Fruit fly (Drosophila melanogaster) whole organism, embryonic: Measurements from ENCODE around the gene CG43993.

Experiments used
- Ada2b ChIP-seq: fragments of 200-800 bp; sonication (Bioruptor generic); IDR thresholded peaks from 2 replicates; pipeline ENCODE4 v1.3.6; 2022; ENCODE audit warnings: missing biosample characterization, missing genetic modification characterization
- Adf1 ChIP-seq: fragments of 200-800 bp; sonication (Bioruptor generic); IDR thresholded peaks from 2 replicates; pipeline ENCODE4 v1.3.6; 2022; ENCODE audit warnings: missing biosample characterization, missing genetic modification characterization
- CG10565 ChIP-seq: fragments of 200-800 bp; sonication (Bioruptor generic); optimal IDR thresholded peaks from 3 replicates; lab custom pipeline; 2016; ENCODE audit warnings: missing biosample characterization, mild to moderate bottlenecking, missing genetic modification characterization
- CG12219 ChIP-seq: fragments of 200-800 bp; sonication (Bioruptor generic); optimal IDR thresholded peaks from 3 replicates; lab custom pipeline; 2018; ENCODE audit warnings: missing biosample characterization, mild to moderate bottlenecking, missing genetic modification characterization
- CG12299 ChIP-seq: fragments of 200-800 bp; sonication (Bioruptor generic); optimal IDR thresholded peaks from 2 replicates; lab custom pipeline; 2018; ENCODE audit warnings: missing biosample characterization, mild to moderate bottlenecking, missing genetic modification characterization
- CG12391 ChIP-seq: fragments of 200-800 bp; sonication (Bioruptor generic); optimal IDR thresholded peaks from 3 replicates; lab custom pipeline; 2018; ENCODE audit warnings: missing biosample characterization, mild to moderate bottlenecking, missing genetic modification characterization, moderate library complexity
- CG12769 ChIP-seq: fragments of 200-800 bp; sonication (Bioruptor generic); optimal IDR thresholded peaks from 2 replicates; lab custom pipeline; 2019; ENCODE audit warnings: missing biosample characterization, mild to moderate bottlenecking, missing genetic modification characterization, moderate library complexity
- CG1603 ChIP-seq: fragments of 200-800 bp; sonication (Bioruptor generic); optimal IDR thresholded peaks from 2 replicates; lab custom pipeline; 2019; ENCODE audit warnings: missing biosample characterization, mild to moderate bottlenecking, missing genetic modification characterization, moderate library complexity
- CG18476 ChIP-seq: fragments of 200-800 bp; sonication (Bioruptor generic); optimal IDR thresholded peaks from 2 replicates; lab custom pipeline; 2016; ENCODE audit warnings: missing biosample characterization, mild to moderate bottlenecking, missing genetic modification characterization
- CG18599 ChIP-seq: fragments of 200-800 bp; sonication (Bioruptor generic); optimal IDR thresholded peaks from 3 replicates; lab custom pipeline; 2017; ENCODE audit warnings: missing biosample characterization, missing genetic modification characterization, mild to moderate bottlenecking, moderate library complexity, missing genetic modification reagents
- CG2889 ChIP-seq: fragments of 200-800 bp; sonication (Bioruptor generic); IDR thresholded peaks from 3 replicates; pipeline ENCODE4 v1.3.6; 2022; ENCODE audit warnings: missing biosample characterization, missing genetic modification characterization
- CG34422 ChIP-seq: fragments of 200-800 bp; sonication (Bioruptor generic); IDR thresholded peaks from 3 replicates; pipeline ENCODE4 v1.3.6; 2022; ENCODE audit warnings: missing biosample characterization, missing genetic modification characterization
- CG4360 ChIP-seq: fragments of 200-800 bp; sonication (Bioruptor generic); IDR thresholded peaks from 2 replicates; pipeline ENCODE4 v1.3.6; 2022; ENCODE audit warnings: missing biosample characterization, missing genetic modification characterization
- CG7745 ChIP-seq: fragments of 200-800 bp; sonication (Bioruptor generic); optimal IDR thresholded peaks from 2 replicates; lab custom pipeline; 2018; ENCODE audit warnings: missing biosample characterization, mild to moderate bottlenecking, missing genetic modification characterization, moderate library complexity
- CG8290 ChIP-seq, 3 experiments: fragments of 200-800 bp; sonication (Bioruptor generic); optimal IDR thresholded peaks; 2 replicates each; lab custom pipeline; 2016 to 2019; ENCODE audit warnings: missing biosample characterization in 3 of 3, missing genetic modification characterization in 3 of 3, mild to moderate bottlenecking in 2 of 3, moderate library complexity in 1 of 3
- CG8765 ChIP-seq: fragments of 200-800 bp; sonication (Bioruptor generic); IDR thresholded peaks from 2 replicates; pipeline ENCODE4 v1.3.6; 2022; ENCODE audit warnings: missing biosample characterization, missing genetic modification characterization
- CG9817 ChIP-seq: fragments of 200-800 bp; sonication (Bioruptor generic); optimal IDR thresholded peaks from 2 replicates; lab custom pipeline; 2018; ENCODE audit warnings: missing biosample characterization, mild to moderate bottlenecking, missing genetic modification characterization, moderate library complexity
- CG9876 ChIP-seq: fragments of 200-800 bp; sonication (Bioruptor generic); optimal IDR thresholded peaks from 2 replicates; lab custom pipeline; 2016; ENCODE audit warnings: missing biosample characterization, missing genetic modification characterization
- Deaf1 ChIP-seq: fragments of 200-800 bp; optimal IDR thresholded peaks from 3 replicates; lab custom pipeline; 2019; ENCODE audit warnings: missing biosample characterization, mild to moderate bottlenecking, missing genetic modification characterization, moderate library complexity
- Doc2 ChIP-seq: fragments of 200-800 bp; sonication (Bioruptor generic); IDR thresholded peaks from 2 replicates; pipeline ENCODE4 v1.3.6; 2022; ENCODE audit warnings: missing biosample characterization, missing genetic modification characterization
- Ets97D ChIP-seq: fragments of 200-800 bp; sonication (Bioruptor generic); optimal IDR thresholded peaks from 3 replicates; lab custom pipeline; 2016; ENCODE audit warnings: missing biosample characterization, missing genetic modification characterization
- HLHmδ ChIP-seq: fragments of 200-800 bp; sonication (Bioruptor generic); optimal IDR thresholded peaks from 2 replicates; lab custom pipeline; 2018; ENCODE audit warnings: missing biosample characterization, mild to moderate bottlenecking, missing genetic modification characterization, moderate library complexity
- HmgD ChIP-seq: fragments of 200-800 bp; sonication (Bioruptor generic); optimal IDR thresholded peaks from 3 replicates; lab custom pipeline; 2016; ENCODE audit warnings: missing biosample characterization, missing genetic modification characterization
- MBD-R2 ChIP-seq: fragments of 200-800 bp; sonication (Bioruptor generic); IDR thresholded peaks from 2 replicates; pipeline ENCODE4 v1.3.6; 2022; ENCODE audit warnings: missing biosample characterization, missing genetic modification characterization
- MESR4 ChIP-seq: fragments of 200-800 bp; sonication (Bioruptor generic); optimal IDR thresholded peaks from 2 replicates; lab custom pipeline; 2018; ENCODE audit warnings: missing biosample characterization, mild to moderate bottlenecking, missing genetic modification characterization, moderate library complexity
- Med ChIP-seq: fragments of 200-800 bp; sonication (Bioruptor generic); peaks from one replicate; lab custom pipeline; 2016; ENCODE audit warnings: missing biosample characterization, missing genetic modification characterization, mild to moderate bottlenecking, inconsistent platforms, moderate library complexity
- Mrtf ChIP-seq: fragments of 200-800 bp; sonication (Bioruptor generic); IDR thresholded peaks from 3 replicates; pipeline ENCODE4 v1.3.6; 2022; ENCODE audit warnings: missing biosample characterization, missing genetic modification characterization
- NFAT ChIP-seq: fragments of 200-800 bp; sonication (Bioruptor generic); IDR thresholded peaks from 2 replicates; pipeline ENCODE4 v1.3.6; 2022; ENCODE audit warnings: missing biosample characterization, missing genetic modification characterization
- PHDP ChIP-seq: fragments of 200-800 bp; sonication (Bioruptor generic); optimal IDR thresholded peaks from 3 replicates; lab custom pipeline; 2018; ENCODE audit warnings: missing biosample characterization, mild to moderate bottlenecking, missing genetic modification characterization, moderate library complexity
- Pdp1 ChIP-seq, 2 experiments: fragments of 200-800 bp; sonication (Bioruptor generic); optimal IDR thresholded peaks; 3 replicates each; lab custom pipeline; 2016; ENCODE audit warnings: missing biosample characterization in 2 of 2, missing genetic modification characterization in 2 of 2, mild to moderate bottlenecking in 1 of 2, moderate library complexity in 1 of 2
- Scr ChIP-seq: fragments of 200-800 bp; sonication (Bioruptor generic); IDR thresholded peaks from 2 replicates; pipeline ENCODE4 v1.3.6; 2022; ENCODE audit warnings: missing biosample characterization, missing genetic modification characterization; ENCODE audit not compliant: partially characterized antibody
- Sox102F ChIP-seq: fragments of 200-800 bp; sonication (Bioruptor generic); optimal IDR thresholded peaks from 2 replicates; lab custom pipeline; 2018; ENCODE audit warnings: missing biosample characterization, mild to moderate bottlenecking, missing genetic modification characterization, moderate library complexity
- Ssrp ChIP-seq: fragments of 200-800 bp; sonication (Bioruptor generic); optimal IDR thresholded peaks from 2 replicates; lab custom pipeline; 2018; ENCODE audit warnings: missing biosample characterization, mild to moderate bottlenecking, missing genetic modification characterization, moderate library complexity
- Xrp1 ChIP-seq: fragments of 200-800 bp; sonication (Bioruptor generic); IDR thresholded peaks from 2 replicates; pipeline ENCODE4 v1.3.6; 2022; ENCODE audit warnings: missing biosample characterization, missing genetic modification characterization
- ap ChIP-seq: fragments of 200-800 bp; sonication (Bioruptor generic); IDR thresholded peaks from 2 replicates; pipeline ENCODE4 v1.3.6; 2022; ENCODE audit warnings: missing biosample characterization, missing genetic modification characterization
- br ChIP-seq: fragments of >200 bp; optimal IDR thresholded peaks from 2 replicates; lab custom pipeline; 2017
- chn ChIP-seq: fragments of 200-800 bp; sonication (Bioruptor generic); optimal IDR thresholded peaks from 2 replicates; lab custom pipeline; 2016; ENCODE audit warnings: missing biosample characterization, missing genetic modification characterization
- da ChIP-seq: fragments of 200-800 bp; sonication (Bioruptor generic); optimal IDR thresholded peaks from 2 replicates; lab custom pipeline; 2016; ENCODE audit warnings: missing biosample characterization, missing genetic modification characterization
- dati ChIP-seq: fragments of 200-800 bp; sonication (Bioruptor generic); IDR thresholded peaks from 2 replicates; pipeline ENCODE4 v1.3.6; 2022; ENCODE audit warnings: missing biosample characterization, missing genetic modification characterization
- dimm ChIP-seq: fragments of 200-800 bp; sonication (Bioruptor generic); IDR thresholded peaks from 2 replicates; pipeline ENCODE4 v1.3.6; 2022; ENCODE audit warnings: missing biosample characterization, missing genetic modification characterization
- grau ChIP-seq: fragments of 200-800 bp; optimal IDR thresholded peaks from 3 replicates; lab custom pipeline; 2019; ENCODE audit warnings: missing biosample characterization, mild to moderate bottlenecking, missing genetic modification characterization, moderate library complexity
- hth ChIP-seq: fragments of >200 bp; optimal IDR thresholded peaks from 2 replicates; lab custom pipeline; 2017; ENCODE audit warnings: inconsistent platforms
- jing ChIP-seq: fragments of 200-800 bp; sonication (Bioruptor generic); optimal IDR thresholded peaks from 2 replicates; lab custom pipeline; 2018; ENCODE audit warnings: missing biosample characterization, mild to moderate bottlenecking, missing genetic modification characterization
- nmo ChIP-seq: fragments of 200-800 bp; sonication (Bioruptor generic); optimal IDR thresholded peaks from 2 replicates; lab custom pipeline; 2018; ENCODE audit warnings: missing biosample characterization, mild to moderate bottlenecking, missing genetic modification characterization, moderate library complexity
- pnt ChIP-seq: fragments of 200-800 bp; sonication (Bioruptor generic); optimal IDR thresholded peaks from 3 replicates; lab custom pipeline; 2016; ENCODE audit warnings: missing biosample characterization, missing genetic modification characterization
- pzg ChIP-seq: fragments of 200-800 bp; sonication (Bioruptor generic); optimal IDR thresholded peaks from 3 replicates; lab custom pipeline; 2018; ENCODE audit warnings: missing biosample characterization, mild to moderate bottlenecking, missing genetic modification characterization, moderate library complexity
- rib ChIP-seq: fragments of 200-800 bp; sonication (Bioruptor generic); IDR thresholded peaks from 2 replicates; pipeline ENCODE4 v1.3.6; 2022; ENCODE audit warnings: missing biosample characterization, missing genetic modification characterization
- shn ChIP-seq: fragments of 200-800 bp; sonication (Bioruptor generic); optimal IDR thresholded peaks from 3 replicates; lab custom pipeline; 2016; ENCODE audit warnings: missing biosample characterization, missing genetic modification characterization
- tio ChIP-seq: fragments of 200-800 bp; sonication (Bioruptor generic); optimal IDR thresholded peaks from 2 replicates; lab custom pipeline; 2017; ENCODE audit warnings: missing biosample characterization, missing genetic modification characterization, inconsistent platforms
- wdn ChIP-seq: fragments of 200-800 bp; sonication (Bioruptor generic); IDR thresholded peaks from 2 replicates; pipeline ENCODE4 v1.3.6; 2022; ENCODE audit warnings: missing biosample characterization, missing genetic modification characterization

Gene CG43993

DNA sequence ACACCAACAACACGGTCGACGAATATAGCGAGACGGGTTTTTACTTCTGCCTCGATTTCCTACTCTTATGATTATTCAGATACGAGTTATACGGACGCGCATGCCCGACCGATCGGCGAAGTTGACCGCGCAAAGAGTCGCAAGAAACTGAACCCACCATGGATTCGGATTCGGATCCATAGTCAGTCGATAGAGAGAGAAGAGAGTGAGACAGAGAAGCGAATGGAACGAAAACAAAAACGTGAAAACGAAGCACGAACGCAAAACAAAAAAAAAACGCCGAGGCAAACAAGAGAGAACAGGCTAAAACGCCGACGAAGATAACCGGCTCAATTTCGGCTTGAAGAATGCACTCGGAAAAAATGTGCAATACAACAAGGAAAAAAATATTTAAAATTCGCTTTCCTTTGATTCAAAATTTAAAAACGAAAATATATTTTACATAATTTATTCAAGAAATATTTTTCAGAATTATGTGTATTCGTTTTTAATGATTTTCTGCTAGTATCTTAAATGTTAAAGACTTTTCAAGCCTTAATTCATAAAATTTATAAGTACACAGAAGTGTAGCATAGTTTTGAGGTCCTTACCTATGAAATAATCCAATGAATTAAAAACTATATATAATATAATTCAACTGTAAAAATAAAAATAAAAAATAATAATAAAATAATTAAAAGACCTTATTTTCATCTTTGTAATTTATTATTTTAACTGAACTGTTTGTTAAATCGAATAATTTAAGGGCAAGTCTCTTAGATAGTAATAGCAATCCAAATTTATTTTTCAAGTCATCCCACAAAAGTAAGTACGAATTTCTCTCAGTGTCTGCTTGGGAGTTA lies 49.5 kb downstream of the CG43993 start, which contains the start of gene Sema5c (continued):
- TF ChIP-seq Xrp1 (GFP tag; lab: Robert Waterston, UW) (peak; percentile 46; the same call in 1 of the 2 replicates), br (lab: Kevin White, UChicago) (no peak), CG12219 (no peak), CG34422 (GFP tag; lab: Robert Waterston, UW) (peak; percentile 33; the same call in 2 of the 3 replicates), CG8290 (GFP tag; optimal IDR thresholded peaks at IDR 0.05; lab: Kevin White, UChicago) (peak; percentile 11), CG8290 (tag; optimal IDR thresholded peaks at IDR 0.05; lab: Kevin White, UChicago) (peak in 1 of 2 experiments; percentile 64), Ssrp (tag; lab: Kevin White, UChicago) (peak; percentile 84), da (no peak), MBD-R2 (GFP tag; lab: Robert Waterston, UW) (peak; percentile 29; the same call in 1 of the 2 replicates), HLHmδ (GFP tag; lab: Kevin White, UChicago) (peak; percentile 55), jing (no peak), CG7745 (tag; lab: Kevin White, UChicago) (no peak), CG1603 (tag; lab: Kevin White, UChicago) (peak; percentile 48), pzg (GFP tag; lab: Kevin White, UChicago) (no peak), CG8765 (GFP tag; lab: Robert Waterston, UW) (peak; percentile 63), Mrtf (GFP tag; lab: Robert Waterston, UW) (peak; percentile 51; the same call in 1 of the 3 replicates), nmo (GFP tag; lab: Kevin White, UChicago) (peak; percentile 88), CG4360 (peak; percentile 68; the same call in 1 of the 2 replicates), dimm (no peak), CG18476 (GFP tag; lab: Kevin White, UChicago) (no peak), Sox102F (GFP tag; lab: Kevin White, UChicago) (peak; percentile 67), CG12391 (tag; lab: Kevin White, UChicago) (peak; percentile 80), MESR4 (no peak), grau (peak; percentile 79), Adf1 (GFP tag; lab: Robert Waterston, UW) (peak; percentile 20; the same call in 1 of the 2 replicates), pnt (GFP tag; lab: Kevin White, UChicago) (peak; percentile 41), tio (peak; percentile 56), Scr (GFP tag; lab: Robert Waterston, UW) (peak; percentile 38), shn (GFP tag; lab: Kevin White, UChicago) (peak; percentile 17), Pdp1 (GFP tag; optimal IDR thresholded peaks at IDR 0.05; lab: Kevin White, UChicago) (peak; percentile 4 to 24), hth (lab: Kevin White, UChicago) (no peak), Ets97D (GFP tag; lab: Kevin White, UChicago) (no peak), dati (GFP tag; lab: Robert Waterston, UW) (no peak), HmgD (GFP tag; lab: Kevin White, UChicago) (no peak), CG9817 (peak; percentile 35), Deaf1 (tag; lab: Kevin White, UChicago) (peak; percentile 94), CG12299 (tag; lab: Kevin White, UChicago) (no peak), wdn (no peak)
- TF ChIP-seq, all 482 proteins: peak for 297

DNA sequence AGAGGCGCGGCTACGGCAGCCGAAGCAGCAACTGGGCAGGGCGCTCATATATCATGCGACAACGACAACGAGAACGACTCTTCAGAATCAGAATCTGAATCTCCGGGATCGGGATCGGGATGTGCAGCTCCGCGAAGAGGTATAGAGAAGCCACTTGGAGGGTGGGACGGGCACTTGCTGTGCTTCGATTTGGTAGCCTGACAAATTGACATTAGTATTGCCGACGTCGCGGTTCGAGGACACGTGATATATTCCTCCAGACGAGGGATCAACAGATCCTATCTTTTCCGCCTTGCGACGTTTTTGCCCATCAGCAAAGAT lies 50.1 kb downstream of the CG43993 start:
- TF ChIP-seq MBD-R2 (GFP tag; lab: Robert Waterston, UW) (0 out of 2 replicates have a peak, but pooled peaks have one; percentile 5), CG10565 (no peak), Doc2 (0 out of 2 replicates have a peak, but pooled peaks have one; percentile 43), NFAT (0 out of 2 replicates have a peak, but pooled peaks have one; percentile 34), ap (no peak), CG12769 (tag; lab: Kevin White, UChicago) (peak; percentile 65), CG2889 (0 out of 3 replicates have a peak, but pooled peaks have one; percentile 32), CG9876 (GFP tag; lab: Kevin White, UChicago) (peak; percentile 14), Ada2b (GFP tag; lab: Robert Waterston, UW) (0 out of 2 replicates have a peak, but pooled peaks have one; percentile 0), chn (GFP tag; lab: Kevin White, UChicago) (peak; percentile 63), rib (GFP tag; lab: Robert Waterston, UW) (peak; percentile 47; the same call in 1 of the 2 replicates), Med (peak; percentile 85), CG18599 (GFP tag; lab: Kevin White, UChicago) (no peak), PHDP (no peak)
